Fruit fly (Drosophila melanogaster): ENCODE data around the gene Rga.

Rga gene

DNA sequence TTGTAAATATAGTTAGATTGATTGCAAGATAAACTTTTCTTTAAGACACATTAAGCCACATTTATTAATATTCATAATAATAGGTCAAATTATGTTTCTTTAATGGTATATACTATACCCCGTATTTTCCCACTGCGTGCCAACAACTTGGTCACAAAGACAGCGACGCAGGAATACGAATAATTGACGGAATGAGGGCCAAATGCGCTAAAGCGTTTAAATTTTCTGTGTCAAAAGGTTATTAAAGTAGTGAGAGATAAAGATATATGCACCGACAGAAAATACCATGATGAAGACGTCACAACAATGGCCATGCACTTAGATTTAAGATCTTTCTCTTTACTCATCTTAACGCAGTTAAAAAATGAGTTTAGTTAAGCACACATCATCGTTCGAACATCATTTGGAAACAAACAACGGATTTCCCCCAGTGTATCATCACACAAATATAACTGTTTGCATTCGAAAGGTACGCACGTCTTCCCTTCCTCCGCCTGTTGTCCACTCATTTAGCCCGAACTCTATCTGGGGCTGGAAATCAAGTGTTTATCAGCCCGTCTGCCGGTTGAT, 7.6 kb upstream of the Rga start (continued):
- peak; percentile 38 for TF ChIP-seq zfh2 (GFP tag; optimal IDR thresholded peaks at IDR 0.05)
- TF ChIP-seq sisA (GFP tag; IDR thresholded peaks at IDR 0.05), result peak; percentile 78
- peak; percentile 62 for TF ChIP-seq Camta (GFP tag; optimal IDR thresholded peaks at IDR 0.05)
- peak; percentile 69 for TF ChIP-seq HHEX (GFP tag; optimal IDR thresholded peaks at IDR 0.05)
- TF ChIP-seq Oli (tag; optimal IDR thresholded peaks at IDR 0.05), result peak; percentile 82
- peak; percentile 23 for TF ChIP-seq CG4617 (GFP tag; optimal IDR thresholded peaks at IDR 0.05; ENCODE audit: borderline replicate concordance)
- no peak for TF ChIP-seq CG33213 (GFP tag; optimal IDR thresholded peaks at IDR 0.05)
- no peak for TF ChIP-seq toy (GFP tag; IDR thresholded peaks at IDR 0.05)
- peak; percentile 61 for TF ChIP-seq CG5245 (GFP tag; optimal IDR thresholded peaks at IDR 0.05)
- no peak for TF ChIP-seq CG7963 (GFP tag; IDR thresholded peaks at IDR 0.05; ENCODE audit: partially characterized antibody)
- TF ChIP-seq CG1529 (GFP tag; optimal IDR thresholded peaks at IDR 0.05), result peak; percentile 42
- TF ChIP-seq Rx (GFP tag; IDR thresholded peaks at IDR 0.05), result peak; percentile 75
- TF ChIP-seq CG32532 (GFP tag; IDR thresholded peaks at IDR 0.05), result peak; percentile 60; the same call in 1 of the 2 replicates
- TF ChIP-seq Sry-δ (GFP tag; optimal IDR thresholded peaks at IDR 0.05), result no peak
- TF ChIP-seq CG7556 (GFP tag; optimal IDR thresholded peaks at IDR 0.05), result peak; percentile 77
- TF ChIP-seq salm (tag; optimal IDR thresholded peaks at IDR 0.05), result peak; percentile 16
- no peak for TF ChIP-seq Dref (GFP tag; IDR thresholded peaks at IDR 0.05)
- TF ChIP-seq croc (GFP tag; conservative IDR thresholded peaks at IDR 0.05), result 0 out of 3 replicates have a peak, but pooled peaks have one; percentile 38
- no peak for TF ChIP-seq CG10565 (GFP tag; optimal IDR thresholded peaks at IDR 0.05)
- TF ChIP-seq CG12769 (tag; optimal IDR thresholded peaks at IDR 0.05), result peak; percentile 71
- TF ChIP-seq CG11085 (GFP tag; IDR thresholded peaks at IDR 0.05), result peak; percentile 48; the same call in 1 of the 2 replicates
- no peak for TF ChIP-seq Fer2 (tag; optimal IDR thresholded peaks at IDR 0.05)
- TF ChIP-seq CHES-1-like (GFP tag; optimal IDR thresholded peaks at IDR 0.05), result peak; percentile 46
- TF ChIP-seq sqz (GFP tag; optimal IDR thresholded peaks at IDR 0.05), result peak; percentile 42
- TF ChIP-seq scrt (GFP tag; optimal IDR thresholded peaks at IDR 0.05), result peak; percentile 48
- TF ChIP-seq CG10959 (GFP tag; IDR thresholded peaks at IDR 0.05), result no peak
- peak; percentile 64 for TF ChIP-seq Meics (GFP tag; optimal IDR thresholded peaks at IDR 0.05)
- peak; percentile 76 for TF ChIP-seq nmo (GFP tag; optimal IDR thresholded peaks at IDR 0.05)
- peak; percentile 60 for TF ChIP-seq mam (GFP tag; optimal IDR thresholded peaks at IDR 0.05)
- TF ChIP-seq CG6254 (GFP tag; optimal IDR thresholded peaks at IDR 0.05), result peak; percentile 55
- TF ChIP-seq dmrt99B (tag; optimal IDR thresholded peaks at IDR 0.05), result peak; percentile 84
- TF ChIP-seq lmd (GFP tag; IDR thresholded peaks at IDR 0.05), result peak; percentile 69
- TF ChIP-seq cato (GFP tag; optimal IDR thresholded peaks at IDR 0.05; ENCODE audit: borderline replicate concordance), result peak; percentile 42
- TF ChIP-seq Atf6 (GFP tag; IDR thresholded peaks at IDR 0.05), result peak; percentile 57; the same call in 1 of the 2 replicates
- TF ChIP-seq Mes4 (GFP tag; optimal IDR thresholded peaks at IDR 0.05), result peak; percentile 70
- TF ChIP-seq BEAF-32 (GFP tag; optimal IDR thresholded peaks at IDR 0.05), result no peak
- no peak for TF ChIP-seq TFAM (GFP tag; optimal IDR thresholded peaks at IDR 0.05)
- TF ChIP-seq lab (GFP tag; optimal IDR thresholded peaks at IDR 0.05), result peak; percentile 44
- no peak for TF ChIP-seq CG6791 (GFP tag; IDR thresholded peaks at IDR 0.05; ENCODE audit: partially characterized antibody)
- no peak for TF ChIP-seq chinmo (GFP tag; IDR thresholded peaks at IDR 0.05; ENCODE audit: partially characterized antibody)
- peak; percentile 51; the same call in 1 of the 2 replicates for TF ChIP-seq CG9932 (GFP tag; IDR thresholded peaks at IDR 0.05)
- no peak for TF ChIP-seq CG3838 (GFP tag; optimal IDR thresholded peaks at IDR 0.05)
- TF ChIP-seq CG11456 (GFP tag; IDR thresholded peaks at IDR 0.05), result peak; percentile 66; the same call in 1 of the 3 replicates
- TF ChIP-seq Opbp (GFP tag; IDR thresholded peaks at IDR 0.05; ENCODE audit: partially characterized antibody), result no peak
- peak; percentile 55 for TF ChIP-seq tgo (GFP tag; IDR thresholded peaks at IDR 0.05)
- no peak for TF ChIP-seq trh (GFP tag; optimal IDR thresholded peaks at IDR 0.05)
- peak; percentile 69 for TF ChIP-seq org-1 (GFP tag; optimal IDR thresholded peaks at IDR 0.05)
- peak; percentile 71; the same call in 2 of the 3 replicates for TF ChIP-seq Optix (GFP tag; IDR thresholded peaks at IDR 0.05)
- peak; percentile 62 for TF ChIP-seq CG12659 (GFP tag; optimal IDR thresholded peaks at IDR 0.05)
- no peak for TF ChIP-seq sim (GFP tag; IDR thresholded peaks at IDR 0.05)

Data from whole organism, embryonic.